Fruit fly (Drosophila melanogaster) whole organism, embryonic: ENCODE results near the gene CG2839.

Experiments used
- Bteb2 ChIP-seq: fragments of 200-800 bp; sonication (Bioruptor generic); optimal IDR thresholded peaks from 2 replicates; lab custom pipeline; 2016; ENCODE audit warnings: missing biosample characterization, missing genetic modification characterization
- CG11247 ChIP-seq: fragments of 200-800 bp; sonication (Bioruptor generic); IDR thresholded peaks from 2 replicates; pipeline ENCODE4 v1.3.6; 2022; ENCODE audit warnings: missing biosample characterization, missing genetic modification characterization
- CG12391 ChIP-seq: fragments of 200-800 bp; sonication (Bioruptor generic); optimal IDR thresholded peaks from 3 replicates; lab custom pipeline; 2018; ENCODE audit warnings: missing biosample characterization, mild to moderate bottlenecking, missing genetic modification characterization, moderate library complexity
- CG14965 ChIP-seq: fragments of 200-800 bp; sonication (Bioruptor generic); optimal IDR thresholded peaks from 2 replicates; lab custom pipeline; 2016; ENCODE audit warnings: missing biosample characterization, missing genetic modification characterization, borderline replicate concordance
- CG16815 ChIP-seq: fragments of 200-800 bp; sonication (Bioruptor generic); optimal IDR thresholded peaks from 3 replicates; lab custom pipeline; 2017; ENCODE audit warnings: missing biosample characterization, mild to moderate bottlenecking, missing genetic modification characterization
- CG17802 ChIP-seq: fragments of 200-800 bp; sonication (Bioruptor generic); optimal IDR thresholded peaks from 2 replicates; lab custom pipeline; 2018; ENCODE audit warnings: missing biosample characterization, mild to moderate bottlenecking, missing genetic modification characterization, moderate library complexity
- CG4730 ChIP-seq: fragments of 200-800 bp; sonication (Bioruptor generic); IDR thresholded peaks from 2 replicates; pipeline ENCODE4 v1.3.6; 2022; ENCODE audit warnings: missing biosample characterization, missing genetic modification characterization
- CG6813 ChIP-seq: fragments of 200-800 bp; sonication (Bioruptor generic); optimal IDR thresholded peaks from 2 replicates; lab custom pipeline; 2017; ENCODE audit warnings: missing biosample characterization, missing genetic modification characterization, mild to moderate bottlenecking, moderate library complexity, missing genetic modification reagents
- CG7372 ChIP-seq: fragments of 200-800 bp; sonication (Bioruptor generic); IDR thresholded peaks from 2 replicates; pipeline ENCODE4 v1.3.6; 2022; ENCODE audit warnings: missing biosample characterization, missing genetic modification characterization
- CG9437 ChIP-seq: fragments of 200-800 bp; sonication (Bioruptor generic); optimal IDR thresholded peaks from 2 replicates; lab custom pipeline; 2018; ENCODE audit warnings: missing biosample characterization, mild to moderate bottlenecking, missing genetic modification characterization
- CrebB ChIP-seq: fragments of 200-800 bp; sonication (Bioruptor generic); optimal IDR thresholded peaks from 3 replicates; lab custom pipeline; 2018; ENCODE audit warnings: missing biosample characterization, mild to moderate bottlenecking, missing genetic modification characterization
- Dp ChIP-seq: fragments of 200-800 bp; sonication (Bioruptor generic); optimal IDR thresholded peaks from 2 replicates; lab custom pipeline; 2018; ENCODE audit warnings: missing biosample characterization, mild to moderate bottlenecking, missing genetic modification characterization, moderate library complexity
- Drgx ChIP-seq: fragments of 200-800 bp; sonication (Bioruptor generic); IDR thresholded peaks from 2 replicates; pipeline ENCODE4 v1.3.6; 2022; ENCODE audit warnings: missing biosample characterization, missing genetic modification characterization
- Ets97D ChIP-seq: fragments of 200-800 bp; sonication (Bioruptor generic); optimal IDR thresholded peaks from 3 replicates; lab custom pipeline; 2016; ENCODE audit warnings: missing biosample characterization, missing genetic modification characterization
- Hey ChIP-seq: fragments of 200-800 bp; sonication (Bioruptor generic); optimal IDR thresholded peaks from 3 replicates; lab custom pipeline; 2018; ENCODE audit warnings: missing biosample characterization, mild to moderate bottlenecking, missing genetic modification characterization
- Hr39 ChIP-seq: fragments of >200 bp; optimal IDR thresholded peaks from 2 replicates; lab custom pipeline; 2017
- Hr78 ChIP-seq, 2 experiments: fragments of 200-800 bp in 1 of 2; fragments of >200 bp in 1 of 2; sonication (Bioruptor generic) in 1 of 2; optimal IDR thresholded peaks; 2 replicates each; lab custom pipeline; 2017 to 2019; ENCODE audit warnings: missing biosample characterization in 2 of 2, missing genetic modification characterization in 2 of 2, mild to moderate bottlenecking in 1 of 2, moderate library complexity in 1 of 2
- Ptx1 ChIP-seq: fragments of 200-800 bp; sonication (Bioruptor generic); IDR thresholded peaks from 2 replicates; pipeline ENCODE4 v1.3.6; 2022; ENCODE audit warnings: missing biosample characterization, missing genetic modification characterization
- Rx ChIP-seq: fragments of 200-800 bp; sonication (Bioruptor generic); IDR thresholded peaks from 2 replicates; pipeline ENCODE4 v1.3.6; 2022; ENCODE audit warnings: missing biosample characterization, missing genetic modification characterization
- Taf1 ChIP-seq: fragments of 200-800 bp; sonication (Bioruptor generic); IDR thresholded peaks from 2 replicates; pipeline ENCODE4 v1.3.6; 2022; ENCODE audit warnings: missing biosample characterization, missing genetic modification characterization
- Xrp1 ChIP-seq: fragments of 200-800 bp; sonication (Bioruptor generic); IDR thresholded peaks from 2 replicates; pipeline ENCODE4 v1.3.6; 2022; ENCODE audit warnings: missing biosample characterization, missing genetic modification characterization
- ase ChIP-seq: fragments of 200-800 bp; sonication (Bioruptor generic); IDR thresholded peaks from 3 replicates; pipeline ENCODE4 v1.3.6; 2022; ENCODE audit warnings: missing biosample characterization, missing genetic modification characterization
- bsh ChIP-seq, 2 experiments: fragments of 200-800 bp; sonication (Bioruptor generic); optimal IDR thresholded peaks; 2 replicates each; lab custom pipeline; 2017 to 2018; ENCODE audit warnings: mild to moderate bottlenecking in 2 of 2, missing biosample characterization in 2 of 2, missing genetic modification characterization in 2 of 2, moderate library complexity in 1 of 2
- caup ChIP-seq: fragments of 200-800 bp; sonication (Bioruptor generic); optimal IDR thresholded peaks from 3 replicates; lab custom pipeline; 2017; ENCODE audit warnings: missing biosample characterization, mild to moderate bottlenecking, missing genetic modification characterization, moderate library complexity; ENCODE audit not compliant: severe bottlenecking
- dysf ChIP-seq: fragments of 200-800 bp; sonication (Bioruptor generic); IDR thresholded peaks from 3 replicates; pipeline ENCODE4 v1.3.6; 2022; ENCODE audit warnings: missing biosample characterization, missing genetic modification characterization
- ham ChIP-seq: fragments of 200-800 bp; sonication (Bioruptor generic); IDR thresholded peaks from 2 replicates; pipeline ENCODE4 v1.3.6; 2022; ENCODE audit warnings: missing biosample characterization, missing genetic modification characterization
- insv ChIP-seq, 2 experiments: fragments of 200-800 bp; sonication (Bioruptor generic); optimal IDR thresholded peaks; 3 replicates each; lab custom pipeline; 2016 to 2018; ENCODE audit warnings: missing biosample characterization in 2 of 2, missing genetic modification characterization in 2 of 2
- lbe ChIP-seq: fragments of 200-800 bp; sonication (Bioruptor generic); optimal IDR thresholded peaks from 2 replicates; lab custom pipeline; 2016; ENCODE audit warnings: missing biosample characterization, mild to moderate bottlenecking, missing genetic modification characterization
- pb ChIP-seq: fragments of 200-800 bp; sonication (Bioruptor generic); optimal IDR thresholded peaks from 3 replicates; lab custom pipeline; 2016; ENCODE audit warnings: missing biosample characterization, missing genetic modification characterization
- sens ChIP-seq: fragments of 200-800 bp; sonication (Bioruptor generic); peaks from one replicate; lab custom pipeline; 2016; ENCODE audit warnings: missing biosample characterization, missing genetic modification characterization
- ttk ChIP-seq: fragments of 200-800 bp; sonication (Bioruptor generic); IDR thresholded peaks from 2 replicates; pipeline ENCODE4 v2.1.2; 2022; ENCODE audit warnings: missing biosample characterization, missing genetic modification characterization
- zen ChIP-seq: fragments of 200-800 bp; sonication (Bioruptor generic); optimal IDR thresholded peaks from 3 replicates; lab custom pipeline; 2018; ENCODE audit warnings: missing biosample characterization, mild to moderate bottlenecking, missing genetic modification characterization, moderate library complexity
- zf30C ChIP-seq: fragments of 200-800 bp; sonication (Bioruptor generic); optimal IDR thresholded peaks from 3 replicates; lab custom pipeline; 2018; ENCODE audit warnings: missing biosample characterization, mild to moderate bottlenecking, missing genetic modification characterization

CG2839 gene

DNA sequence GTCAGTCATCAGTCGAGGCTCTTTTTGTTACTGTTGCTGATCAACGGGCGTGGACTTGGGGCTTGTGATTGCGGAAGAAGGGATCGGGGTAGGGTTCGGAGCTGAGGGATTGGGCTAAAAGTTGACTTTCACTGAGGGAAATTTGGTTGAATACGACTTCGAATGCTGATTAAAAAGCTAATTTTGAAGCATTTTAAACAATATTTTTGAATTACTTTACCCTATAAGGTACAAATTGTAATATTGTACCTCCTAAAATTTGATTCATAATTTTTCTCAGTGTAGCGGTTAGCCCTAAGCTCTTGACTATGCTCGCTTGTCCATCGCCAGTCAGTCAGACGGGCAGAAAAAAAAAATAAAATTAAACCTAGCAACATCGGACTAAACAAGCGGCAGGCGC is 21.1 kb downstream of the CG2839 start:
- TF ChIP-seq Bteb2, result no peak
- TF ChIP-seq pb (GFP tag; lab: Kevin White, UChicago), result no peak
- TF ChIP-seq bsh (GFP tag; optimal IDR thresholded peaks at IDR 0.05; lab: Kevin White, UChicago), result peak in 1 of 2 experiments; percentile 28
- TF ChIP-seq, all 482 proteins: peak for 1

- TF ChIP-seq dysf (no peak), Hr78 (GFP tag; optimal IDR thresholded peaks at IDR 0.05; lab: Kevin White, UChicago) (no peak)
- TF ChIP-seq, all 482 proteins: peak for 0
These were observed 22.1 kb downstream of the CG2839 start for dm6 chr2L:647592-647991.

- TF ChIP-seq lbe (GFP tag; lab: Kevin White, UChicago), result peak; percentile 33
- no peak for TF ChIP-seq CG12391 (tag; lab: Kevin White, UChicago)
- TF ChIP-seq, all 482 proteins: peak for 1
These were observed 25.4 kb downstream of the CG2839 start for dm6 chr2L:650864-651263.

DNA sequence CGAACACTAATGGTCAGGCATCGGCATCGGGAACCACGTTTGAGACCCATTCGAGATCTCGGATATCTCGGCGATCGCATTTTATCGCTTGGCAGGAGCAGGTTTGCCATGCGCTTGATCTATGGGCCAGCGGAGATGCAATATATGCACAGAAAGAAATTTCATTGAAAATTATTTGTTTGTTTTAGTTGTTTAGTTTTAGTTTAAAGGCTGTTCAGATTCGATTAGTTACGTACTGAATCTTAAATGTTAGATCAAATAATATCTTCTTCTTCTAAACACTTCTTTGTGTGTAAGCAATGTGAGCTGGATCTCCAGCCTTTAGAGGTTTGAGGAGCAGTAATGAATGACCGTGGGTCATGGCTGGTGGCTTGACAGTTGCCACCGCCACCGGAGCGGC is 28.3 kb downstream of the CG2839 start:
- TF ChIP-seq Drgx (GFP tag; lab: Robert Waterston, UW) (peak; percentile 55), Taf1 (GFP tag; lab: Robert Waterston, UW) (no peak)

- TF ChIP-seq CG7372 (GFP tag; lab: Robert Waterston, UW) (no peak), CG9437 (GFP tag; lab: Kevin White, UChicago) (no peak)
These were observed 32.6 kb downstream of the CG2839 start for dm6 chr2L:658007-658406.

- no peak for TF ChIP-seq Xrp1 (GFP tag; lab: Robert Waterston, UW)
- TF ChIP-seq sens, result peak; percentile 56
These were observed 35.5 kb downstream of the CG2839 start for dm6 chr2L:660979-661378.

DNA sequence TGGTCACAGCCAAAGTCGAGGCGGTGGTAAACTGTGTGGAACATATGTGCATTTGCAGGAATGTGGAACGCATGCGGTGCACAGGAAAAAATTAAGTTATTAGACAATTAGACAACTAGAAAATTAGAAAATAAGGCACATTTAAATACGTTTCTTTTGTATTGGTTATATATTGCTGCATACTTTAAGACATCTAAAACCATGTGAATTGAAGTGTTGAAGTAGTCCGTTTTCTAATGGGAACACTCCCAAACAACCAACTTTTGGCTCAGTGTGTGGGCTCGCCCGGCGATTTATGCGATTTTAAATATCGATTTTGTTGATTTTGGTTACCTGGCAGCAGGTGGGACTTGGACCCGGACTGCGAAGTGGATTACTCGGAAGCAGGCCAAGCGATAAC is 38.9 kb downstream of the CG2839 start:
- TF ChIP-seq CG11247 (GFP tag; lab: Robert Waterston, UW), result no peak
- TF ChIP-seq CG4730 (GFP tag; lab: Robert Waterston, UW), result no peak
- TF ChIP-seq Dp (GFP tag; lab: Kevin White, UChicago), result no peak
- no peak for TF ChIP-seq Ets97D (GFP tag; lab: Kevin White, UChicago)
- peak; percentile 2 for TF ChIP-seq zen (tag; lab: Kevin White, UChicago)
- TF ChIP-seq Hr39 (lab: Kevin White, UChicago), result no peak
- TF ChIP-seq Rx, result no peak
- no peak for TF ChIP-seq CrebB (tag; lab: Kevin White, UChicago)
- peak; percentile 10; the same call in 1 of the 2 replicates for TF ChIP-seq Ptx1 (GFP tag; lab: Robert Waterston, UW)
- no peak for TF ChIP-seq caup
- TF ChIP-seq sens, result peak; percentile 43
- no peak for TF ChIP-seq ttk
- TF ChIP-seq Drgx (GFP tag; lab: Robert Waterston, UW), result peak; percentile 71; the same call in 1 of the 2 replicates
- TF ChIP-seq CG6813 (GFP tag; lab: Kevin White, UChicago), result no peak
- TF ChIP-seq zf30C (GFP tag; lab: Kevin White, UChicago), result no peak
- TF ChIP-seq CG17802 (tag; lab: Kevin White, UChicago), result no peak
- TF ChIP-seq CG14965 (GFP tag; lab: Kevin White, UChicago), result no peak
- TF ChIP-seq ase, result no peak
- TF ChIP-seq Hey (tag; lab: Kevin White, UChicago), result no peak
- TF ChIP-seq ham (GFP tag; lab: Robert Waterston, UW), result no peak
- no peak for TF ChIP-seq insv (GFP tag; optimal IDR thresholded peaks at IDR 0.05; lab: Kevin White, UChicago)
- TF ChIP-seq CG16815, result no peak
